Fruit fly (Drosophila melanogaster) whole organism, prepupa: Measurements from ENCODE around the gene CG34428.

Experiments used
- CG10669 ChIP-seq: fragments of 200-800 bp; sonication (Bioruptor generic); optimal IDR thresholded peaks from 3 replicates; lab custom pipeline; 2018; ENCODE audit warnings: missing biosample characterization, mild to moderate bottlenecking, missing genetic modification characterization, moderate library complexity
- CG11762 ChIP-seq: fragments of 200-800 bp; sonication (Bioruptor generic); optimal IDR thresholded peaks from 3 replicates; lab custom pipeline; 2016; ENCODE audit warnings: missing biosample characterization, missing genetic modification characterization; ENCODE audit not compliant: insufficient read depth
- CG11902 ChIP-seq: fragments of 200-800 bp; sonication (Bioruptor generic); optimal IDR thresholded peaks from 3 replicates; lab custom pipeline; 2016; ENCODE audit warnings: missing biosample characterization, missing genetic modification characterization
- CG15336 ChIP-seq: fragments of 200-800 bp; sonication (Bioruptor generic); IDR thresholded peaks from 2 replicates; pipeline ENCODE4 v1.3.6; 2022; ENCODE audit warnings: missing biosample characterization, missing genetic modification characterization
- CG1621 ChIP-seq: fragments of 200-800 bp; sonication (Bioruptor generic); optimal IDR thresholded peaks from 3 replicates; lab custom pipeline; 2018; ENCODE audit warnings: missing biosample characterization, mild to moderate bottlenecking, missing genetic modification characterization
- CG16779 ChIP-seq: fragments of 200-800 bp; sonication (Bioruptor generic); optimal IDR thresholded peaks from 3 replicates; lab custom pipeline; 2017; ENCODE audit warnings: missing biosample characterization, mild to moderate bottlenecking, missing genetic modification characterization
- CG31627 ChIP-seq: fragments of 200-800 bp; sonication (Bioruptor generic); optimal IDR thresholded peaks from 3 replicates; lab custom pipeline; 2016; ENCODE audit warnings: missing biosample characterization, missing genetic modification characterization
- CG32006 ChIP-seq: fragments of 200-800 bp; sonication (Bioruptor generic); optimal IDR thresholded peaks from 3 replicates; lab custom pipeline; 2017; ENCODE audit warnings: missing biosample characterization, mild to moderate bottlenecking, missing genetic modification characterization
- CG34406 ChIP-seq: fragments of 200-800 bp; sonication (Bioruptor generic); optimal IDR thresholded peaks from 3 replicates; lab custom pipeline; 2016; ENCODE audit warnings: missing biosample characterization, missing genetic modification characterization
- CG3919 ChIP-seq: fragments of 200-800 bp; sonication (Bioruptor generic); optimal IDR thresholded peaks from 3 replicates; lab custom pipeline; 2016; ENCODE audit warnings: missing biosample characterization, missing genetic modification characterization
- CG4318 ChIP-seq: fragments of 200-800 bp; sonication (Bioruptor generic); optimal IDR thresholded peaks from 3 replicates; lab custom pipeline; 2017; ENCODE audit warnings: missing biosample characterization, mild to moderate bottlenecking, missing genetic modification characterization
- CG6276 ChIP-seq: fragments of 200-800 bp; sonication (Bioruptor generic); optimal IDR thresholded peaks from 2 replicates; lab custom pipeline; 2017; ENCODE audit warnings: missing biosample characterization, mild to moderate bottlenecking, missing genetic modification characterization
- CG6854 ChIP-seq: fragments of 200-800 bp; sonication (Bioruptor generic); optimal IDR thresholded peaks from 2 replicates; lab custom pipeline; 2017; ENCODE audit warnings: missing biosample characterization, mild to moderate bottlenecking, missing genetic modification characterization
- CG9139 ChIP-seq: fragments of 200-800 bp; sonication (Bioruptor generic); optimal IDR thresholded peaks from 3 replicates; lab custom pipeline; 2017; ENCODE audit warnings: missing biosample characterization, mild to moderate bottlenecking, missing genetic modification characterization
- Eip78C ChIP-seq: fragments of 200-800 bp; sonication (Bioruptor generic); peaks from one replicate; lab custom pipeline; 2016; ENCODE audit warnings: missing biosample characterization, missing genetic modification characterization
- Eip93F ChIP-seq: fragments of 200-800 bp; sonication (Bioruptor generic); optimal IDR thresholded peaks from 2 replicates; lab custom pipeline; 2016; ENCODE audit warnings: missing biosample characterization, mild to moderate bottlenecking, missing genetic modification characterization
- Ets96B ChIP-seq: fragments of 200-800 bp; optimal IDR thresholded peaks from 2 replicates; lab custom pipeline; 2019; ENCODE audit warnings: missing biosample characterization, mild to moderate bottlenecking, missing genetic modification characterization, moderate library complexity
- Gug ChIP-seq: fragments of 200-800 bp; sonication (Bioruptor generic); IDR thresholded peaks from 2 replicates; pipeline ENCODE4 v1.3.6; 2022; ENCODE audit warnings: missing biosample characterization, missing genetic modification characterization
- Hr39 ChIP-seq: fragments of 200-800 bp; sonication (Bioruptor generic); optimal IDR thresholded peaks from 2 replicates; lab custom pipeline; 2016; ENCODE audit warnings: missing biosample characterization, missing genetic modification characterization
- Hr4 ChIP-seq: fragments of 200-800 bp; sonication (Bioruptor generic); optimal IDR thresholded peaks from 3 replicates; lab custom pipeline; 2016; ENCODE audit warnings: missing biosample characterization, missing genetic modification characterization
- Met ChIP-seq: fragments of 200-800 bp; sonication (Bioruptor generic); optimal IDR thresholded peaks from 3 replicates; lab custom pipeline; 2016; ENCODE audit warnings: missing biosample characterization, missing genetic modification characterization
- Smox ChIP-seq: fragments of 200-800 bp; sonication (Bioruptor generic); optimal IDR thresholded peaks from 3 replicates; lab custom pipeline; 2016; ENCODE audit warnings: missing biosample characterization, missing genetic modification characterization
- Sox102F ChIP-seq: fragments of 200-800 bp; sonication (Bioruptor generic); optimal IDR thresholded peaks from 2 replicates; lab custom pipeline; 2016; ENCODE audit warnings: missing biosample characterization, mild to moderate bottlenecking, missing genetic modification characterization
- Sox14 ChIP-seq: fragments of 200-800 bp; sonication (Bioruptor generic); optimal IDR thresholded peaks from 3 replicates; lab custom pipeline; 2016; ENCODE audit warnings: missing biosample characterization, missing genetic modification characterization
- Sox15 ChIP-seq: fragments of 200-800 bp; sonication (Bioruptor generic); optimal IDR thresholded peaks from 3 replicates; lab custom pipeline; 2016; ENCODE audit warnings: missing biosample characterization, missing genetic modification characterization
- cyc ChIP-seq: fragments of 200-800 bp; sonication (Bioruptor generic); optimal IDR thresholded peaks from 3 replicates; lab custom pipeline; 2016; ENCODE audit warnings: missing biosample characterization, missing genetic modification characterization
- dac ChIP-seq: fragments of 200-800 bp; sonication (Bioruptor generic); optimal IDR thresholded peaks from 2 replicates; lab custom pipeline; 2017; ENCODE audit warnings: missing biosample characterization, mild to moderate bottlenecking, missing genetic modification characterization
- dsx ChIP-seq: fragments of 200-800 bp; optimal IDR thresholded peaks from 3 replicates; lab custom pipeline; 2019; ENCODE audit warnings: missing biosample characterization, mild to moderate bottlenecking, missing genetic modification characterization, moderate library complexity; ENCODE audit not compliant: poor library complexity, severe bottlenecking
- esn ChIP-seq: fragments of 200-800 bp; sonication (Bioruptor generic); optimal IDR thresholded peaks from 2 replicates; lab custom pipeline; 2016; ENCODE audit warnings: missing biosample characterization, mild to moderate bottlenecking, missing genetic modification characterization, moderate library complexity
- fd59A ChIP-seq: fragments of 200-800 bp; sonication (Bioruptor generic); optimal IDR thresholded peaks from 2 replicates; lab custom pipeline; 2017; ENCODE audit warnings: missing biosample characterization, mild to moderate bottlenecking, missing genetic modification characterization, missing genetic modification reagents
- fd85E ChIP-seq: fragments of 200-800 bp; sonication (Bioruptor generic); optimal IDR thresholded peaks from 3 replicates; lab custom pipeline; 2016; ENCODE audit warnings: missing biosample characterization, missing genetic modification characterization
- fkh ChIP-seq: fragments of 200-800 bp; sonication (Bioruptor generic); optimal IDR thresholded peaks from 3 replicates; lab custom pipeline; 2017; ENCODE audit warnings: missing biosample characterization, mild to moderate bottlenecking, missing genetic modification characterization, moderate library complexity
- lz ChIP-seq: fragments of 200-800 bp; sonication (Bioruptor generic); optimal IDR thresholded peaks from 3 replicates; lab custom pipeline; 2016; ENCODE audit warnings: missing biosample characterization, missing genetic modification characterization
- net ChIP-seq: fragments of 200-800 bp; sonication (Bioruptor generic); optimal IDR thresholded peaks from 3 replicates; lab custom pipeline; 2016; ENCODE audit warnings: missing biosample characterization, missing genetic modification characterization
- pdm3 ChIP-seq: fragments of 200-800 bp; sonication (Bioruptor generic); optimal IDR thresholded peaks from 3 replicates; lab custom pipeline; 2016; ENCODE audit warnings: missing biosample characterization, missing genetic modification characterization
- spab ChIP-seq: fragments of 200-800 bp; sonication (Bioruptor generic); optimal IDR thresholded peaks from 2 replicates; lab custom pipeline; 2017; ENCODE audit warnings: missing biosample characterization, mild to moderate bottlenecking, missing genetic modification characterization, missing genetic modification reagents
- ss ChIP-seq, 2 experiments: fragments of 200-800 bp; sonication (Bioruptor generic); optimal IDR thresholded peaks; 2 replicates in 1 of 2; 3 replicates in 1 of 2; lab custom pipeline; 2017 to 2018; ENCODE audit warnings: mild to moderate bottlenecking in 2 of 2, missing biosample characterization in 2 of 2, missing genetic modification characterization in 2 of 2, moderate library complexity in 1 of 2
- topi ChIP-seq: fragments of 200-800 bp; sonication (Bioruptor generic); optimal IDR thresholded peaks from 3 replicates; lab custom pipeline; 2016; ENCODE audit warnings: missing biosample characterization, missing genetic modification characterization

The CG34428 gene

dm6 chr3L:13022854-13023560, 38.6 kb upstream of the CG34428 start, which contains the start of gene RpS12 (continued):
- TF ChIP-seq cyc (GFP tag; lab: Kevin White, UChicago) (peak; percentile 77), CG1621 (tag; lab: Kevin White, UChicago) (peak; percentile 51), CG34406 (GFP tag; lab: Kevin White, UChicago) (peak; percentile 63), CG32006 (GFP tag; lab: Kevin White, UChicago) (peak; percentile 48), Sox15 (GFP tag; lab: Kevin White, UChicago) (peak; percentile 21), Met (GFP tag; lab: Kevin White, UChicago) (peak; percentile 71), pdm3 (GFP tag; lab: Kevin White, UChicago) (peak; percentile 63), topi (GFP tag; lab: Kevin White, UChicago) (peak; percentile 56), CG16779 (tag; lab: Kevin White, UChicago) (peak; percentile 12), CG3919 (GFP tag; lab: Kevin White, UChicago) (peak; percentile 77), net (GFP tag; lab: Kevin White, UChicago) (peak; percentile 79), Ets96B (tag; lab: Kevin White, UChicago) (peak; percentile 22), CG15336 (GFP tag; lab: Robert Waterston, UW) (no peak), fkh (GFP tag; lab: Kevin White, UChicago) (peak; percentile 25), CG10669 (GFP tag; lab: Kevin White, UChicago) (peak; percentile 40), CG9139 (GFP tag; lab: Kevin White, UChicago) (peak; percentile 63), CG6276 (peak; percentile 0), spab (GFP tag; lab: Kevin White, UChicago) (peak; percentile 26), esn (peak; percentile 78), fd85E (GFP tag; lab: Kevin White, UChicago) (peak; percentile 79), CG11762 (GFP tag; lab: Kevin White, UChicago) (peak; percentile 35), Gug (GFP tag; lab: Robert Waterston, UW) (no peak; the same call in 1 of the 2 replicates), Eip78C (GFP tag; lab: Kevin White, UChicago) (peak; percentile 81), Sox14 (peak; percentile 54), CG31627 (GFP tag; lab: Kevin White, UChicago) (peak; percentile 77), fd59A (GFP tag; lab: Kevin White, UChicago) (peak; percentile 7), CG6854 (peak; percentile 90)

- TF ChIP-seq Eip93F (GFP tag; lab: Kevin White, UChicago) (no peak), Hr4 (no peak), Hr39 (GFP tag; lab: Kevin White, UChicago) (no peak), ss (GFP tag; optimal IDR thresholded peaks at IDR 0.05; lab: Kevin White, UChicago) (no peak), CG9139 (GFP tag; lab: Kevin White, UChicago) (no peak), Sox102F (no peak), CG3919 (GFP tag; lab: Kevin White, UChicago) (no peak), CG4318 (GFP tag; lab: Kevin White, UChicago) (no peak), lz (GFP tag; lab: Kevin White, UChicago) (no peak), dsx (GFP tag; lab: Kevin White, UChicago) (no peak), CG34406 (GFP tag; lab: Kevin White, UChicago) (no peak), dac (GFP tag; lab: Kevin White, UChicago) (no peak), Smox (GFP tag; lab: Kevin White, UChicago) (no peak), CG31627 (GFP tag; lab: Kevin White, UChicago) (no peak), CG11902 (GFP tag; lab: Kevin White, UChicago) (no peak), CG15336 (GFP tag; lab: Robert Waterston, UW) (no peak), CG1621 (tag; lab: Kevin White, UChicago) (no peak)
Measured at dm6 chr3L:13026337-13026736, 35.2 kb upstream of the CG34428 start, which contains the start of gene Zmynd10. Zmynd10 (minus strand) TSS chr3L:13026437.
